Fruit fly (Drosophila melanogaster) whole organism, pupa: ENCODE measurements around the gene CG34456.

Source experiments
- CG10348 ChIP-seq: fragments of 200-800 bp; sonication (Bioruptor generic); IDR thresholded peaks from 2 replicates; pipeline ENCODE4 v1.3.6; 2022; ENCODE audit warnings: missing biosample characterization, missing genetic modification characterization
- CG12605 ChIP-seq: fragments of 200-800 bp; sonication (Bioruptor generic); IDR thresholded peaks from 2 replicates; pipeline ENCODE4 v1.3.6; 2022; ENCODE audit warnings: missing biosample characterization, missing genetic modification characterization
- CG13204 ChIP-seq: fragments of 200-800 bp; sonication (Bioruptor generic); optimal IDR thresholded peaks from 2 replicates; lab custom pipeline; 2018; ENCODE audit warnings: missing biosample characterization, mild to moderate bottlenecking, missing genetic modification characterization, moderate library complexity
- CG14655 ChIP-seq: fragments of 200-800 bp; sonication (Bioruptor generic); optimal IDR thresholded peaks from 3 replicates; lab custom pipeline; 2017; ENCODE audit warnings: mild to moderate bottlenecking, missing biosample characterization, missing genetic modification reagents, missing genetic modification characterization
- CG15710 ChIP-seq: fragments of 200-800 bp; sonication (Bioruptor generic); optimal IDR thresholded peaks from 2 replicates; lab custom pipeline; 2018; ENCODE audit warnings: missing biosample characterization, mild to moderate bottlenecking, missing genetic modification characterization, moderate library complexity
- CG17806 ChIP-seq: fragments of 200-800 bp; sonication (Bioruptor generic); optimal IDR thresholded peaks from 2 replicates; lab custom pipeline; 2018; ENCODE audit warnings: missing biosample characterization, mild to moderate bottlenecking, missing genetic modification characterization, moderate library complexity
- CG32121 ChIP-seq: fragments of 200-800 bp; sonication (Bioruptor generic); IDR thresholded peaks from 2 replicates; pipeline ENCODE4 v1.3.6; 2022; ENCODE audit warnings: missing biosample characterization, missing genetic modification characterization
- CG34367 ChIP-seq: fragments of 200-800 bp; sonication (Bioruptor generic); optimal IDR thresholded peaks from 2 replicates; lab custom pipeline; 2018; ENCODE audit warnings: missing biosample characterization, mild to moderate bottlenecking, missing genetic modification characterization
- CG4496 ChIP-seq: fragments of 200-800 bp; sonication (Bioruptor generic); IDR thresholded peaks from 3 replicates; pipeline ENCODE4 v1.3.6; 2022; ENCODE audit warnings: missing biosample characterization, missing genetic modification characterization
- CG8159 ChIP-seq: fragments of 200-800 bp; sonication (Bioruptor generic); optimal IDR thresholded peaks from 3 replicates; lab custom pipeline; 2018; ENCODE audit warnings: missing biosample characterization, mild to moderate bottlenecking, missing genetic modification characterization, moderate library complexity
- CG8301 ChIP-seq: fragments of 200-800 bp; sonication (Bioruptor generic); optimal IDR thresholded peaks from 2 replicates; lab custom pipeline; 2018; ENCODE audit warnings: missing biosample characterization, mild to moderate bottlenecking, missing genetic modification characterization
- CG9948 ChIP-seq: fragments of 200-800 bp; sonication (Bioruptor generic); optimal IDR thresholded peaks from 2 replicates; lab custom pipeline; 2018; ENCODE audit warnings: missing biosample characterization, mild to moderate bottlenecking, missing genetic modification characterization, moderate library complexity
- D1 ChIP-seq: fragments of 200-800 bp; sonication (Bioruptor generic); optimal IDR thresholded peaks from 2 replicates; lab custom pipeline; 2018; ENCODE audit warnings: missing biosample characterization, mild to moderate bottlenecking, missing genetic modification characterization, moderate library complexity
- EcR ChIP-seq: fragments of 200-800 bp; sonication (Bioruptor generic); optimal IDR thresholded peaks from 3 replicates; lab custom pipeline; 2019; ENCODE audit warnings: missing biosample characterization, missing genetic modification characterization, mild to moderate bottlenecking, moderate library complexity, missing genetic modification reagents
- Ets98B ChIP-seq: fragments of 200-800 bp; sonication (Bioruptor generic); IDR thresholded peaks from 2 replicates; pipeline ENCODE4 v1.3.6; 2022; ENCODE audit warnings: missing biosample characterization, missing genetic modification characterization
- Pif1A ChIP-seq: fragments of 200-800 bp; sonication (Bioruptor generic); optimal IDR thresholded peaks from 3 replicates; lab custom pipeline; 2016; ENCODE audit warnings: missing biosample characterization, missing genetic modification characterization
- Pif1B ChIP-seq: fragments of 200-800 bp; sonication (Bioruptor generic); optimal IDR thresholded peaks from 3 replicates; lab custom pipeline; 2016; ENCODE audit warnings: missing biosample characterization, missing genetic modification characterization
- Snoo ChIP-seq: fragments of 200-800 bp; sonication (Bioruptor generic); optimal IDR thresholded peaks from 3 replicates; lab custom pipeline; 2017; ENCODE audit warnings: missing biosample characterization, mild to moderate bottlenecking, missing genetic modification characterization, inconsistent platforms
- fd96Ca ChIP-seq: fragments of 200-800 bp; sonication (Bioruptor generic); IDR thresholded peaks from 3 replicates; pipeline ENCODE4 v1.3.6; 2022; ENCODE audit warnings: missing biosample characterization, missing genetic modification characterization
- gl ChIP-seq: fragments of 200-800 bp; sonication (Bioruptor generic); optimal IDR thresholded peaks from 2 replicates; lab custom pipeline; 2018; ENCODE audit warnings: missing biosample characterization, mild to moderate bottlenecking, missing genetic modification characterization
- rn ChIP-seq: fragments of 200-800 bp; sonication (Bioruptor generic); IDR thresholded peaks from 2 replicates; pipeline ENCODE4 v1.3.6; 2022; ENCODE audit warnings: missing biosample characterization, missing genetic modification characterization

The CG34456 gene

DNA sequence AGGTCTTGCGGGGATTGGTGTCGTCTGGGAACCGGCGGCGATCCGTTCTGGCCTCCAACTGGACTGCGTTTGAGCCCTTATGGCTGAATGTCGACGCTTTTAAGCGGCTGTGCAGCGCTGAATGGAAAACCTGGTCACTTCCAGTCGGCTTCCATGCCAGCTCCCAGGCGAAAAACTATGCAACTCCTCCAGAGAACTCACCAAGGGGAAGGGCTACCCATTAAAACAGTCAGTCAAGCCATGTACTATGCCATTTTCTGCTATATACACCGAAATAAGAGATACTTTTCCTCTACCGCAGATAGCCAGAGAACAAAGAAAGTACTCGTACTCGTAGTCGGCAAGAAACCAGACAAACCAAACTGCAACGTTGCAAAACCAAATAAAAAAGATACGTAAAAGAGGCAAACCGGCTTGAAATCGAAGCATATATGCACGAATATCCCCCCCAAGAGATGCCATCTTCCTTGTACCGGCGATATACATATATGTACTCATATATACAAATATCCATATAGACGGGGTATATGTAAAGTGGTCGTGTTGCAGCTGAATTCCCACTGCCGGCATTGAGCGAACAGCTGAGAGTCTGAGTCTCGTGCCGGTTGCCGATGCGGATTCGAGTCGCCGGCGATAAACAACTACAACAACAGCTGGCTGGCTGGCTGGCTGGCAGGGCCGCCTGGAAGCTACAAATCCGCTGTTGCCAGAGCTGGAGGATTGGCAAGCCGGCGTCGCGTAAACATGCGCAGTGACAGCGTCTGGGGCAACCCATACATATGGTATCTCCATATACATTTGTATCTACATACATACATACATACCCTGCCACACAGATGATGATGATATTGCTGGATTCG is 17.8 kb downstream of the CG34456 start, which contains the start of gene Hsp67Ba:
Hsp67Ba (minus strand) TSS at position 51 of the 860 bp plus-strand sequence.
- peak; percentile 11 for TF ChIP-seq Pif1B (GFP tag; lab: Kevin White, UChicago)
- TF ChIP-seq CG10348: no peak
- peak; percentile 80 for TF ChIP-seq CG13204 (GFP tag; lab: Kevin White, UChicago)
- TF ChIP-seq CG14655 (GFP tag; lab: Kevin White, UChicago): no peak
- TF ChIP-seq CG4496 (GFP tag; lab: Robert Waterston, UW): 0 out of 3 replicates have a peak, but pooled peaks have one; percentile 41
- 0 out of 2 replicates have a peak, but pooled peaks have one; percentile 39 for TF ChIP-seq CG12605 (GFP tag; lab: Robert Waterston, UW)
- TF ChIP-seq, all 21 proteins: peak for 4

DNA sequence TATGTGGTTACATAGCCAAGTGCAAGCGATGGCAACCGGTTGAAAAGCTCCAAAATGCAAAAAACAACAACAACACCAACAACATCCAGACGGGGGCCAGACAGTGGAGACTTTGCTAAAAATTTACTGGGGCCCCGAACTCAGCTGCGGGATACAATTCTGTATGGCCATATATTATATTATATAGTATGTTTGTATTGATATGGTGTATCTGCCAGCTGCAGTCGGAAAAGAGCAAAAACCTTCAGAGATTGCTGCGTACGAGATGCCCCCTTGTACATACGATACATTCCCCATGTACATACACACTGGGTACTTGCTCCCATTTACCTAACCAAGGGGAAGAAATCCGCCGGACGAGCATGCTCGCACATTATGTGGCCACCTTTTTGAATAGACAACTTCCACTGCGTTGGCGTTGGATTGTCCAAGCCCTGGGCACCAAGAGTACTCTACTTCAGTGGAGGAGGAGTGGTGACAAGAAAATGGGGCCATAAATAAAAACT is 18.5 kb downstream of the CG34456 start:
- no peak for TF ChIP-seq rn
- no peak for TF ChIP-seq CG9948
- no peak for TF ChIP-seq CG32121
- TF ChIP-seq CG34367 (tag; lab: Kevin White, UChicago): no peak
- no peak for TF ChIP-seq CG10348
- no peak for TF ChIP-seq CG12605 (GFP tag; lab: Robert Waterston, UW)
- TF ChIP-seq Ets98B (GFP tag; lab: Robert Waterston, UW): no peak
- peak; percentile 88 for TF ChIP-seq EcR (GFP tag; lab: Kevin White, UChicago)
- TF ChIP-seq CG8159 (tag; lab: Kevin White, UChicago): no peak
- no peak for TF ChIP-seq Pif1A
- peak; percentile 76 for TF ChIP-seq Snoo (tag; lab: Kevin White, UChicago)
- TF ChIP-seq CG13204 (GFP tag; lab: Kevin White, UChicago): no peak
- TF ChIP-seq CG4496 (GFP tag; lab: Robert Waterston, UW): no peak
- TF ChIP-seq CG17806 (tag; lab: Kevin White, UChicago): no peak
- no peak for TF ChIP-seq CG14655 (GFP tag; lab: Kevin White, UChicago)

dm6 chr3L:9381602-9382001 is 19.7 kb downstream of the CG34456 start, which contains the start of gene Hsp23:
Gene Hsp23, plus strand, starts transcription at chr3L:9381882.
- TF ChIP-seq CG4496 (GFP tag; lab: Robert Waterston, UW): peak; percentile 53; the same call in 1 of the 3 replicates
- TF ChIP-seq Pif1A: no peak
- TF ChIP-seq EcR (GFP tag; lab: Kevin White, UChicago): peak; percentile 80
- TF ChIP-seq Snoo (tag; lab: Kevin White, UChicago): peak; percentile 51
- no peak for TF ChIP-seq rn
- peak; percentile 59 for TF ChIP-seq CG12605 (GFP tag; lab: Robert Waterston, UW)
- TF ChIP-seq D1 (tag; lab: Kevin White, UChicago): no peak
- no peak for TF ChIP-seq CG9948
- TF ChIP-seq CG15710 (tag; lab: Kevin White, UChicago): peak; percentile 6
- peak; percentile 5 for TF ChIP-seq CG8301 (tag; lab: Kevin White, UChicago)
- TF ChIP-seq Pif1B (GFP tag; lab: Kevin White, UChicago): peak; percentile 35
- peak; percentile 16 for TF ChIP-seq gl (tag; lab: Kevin White, UChicago)
- 0 out of 3 replicates have a peak, but pooled peaks have one; percentile 34 for TF ChIP-seq fd96Ca (GFP tag; lab: Robert Waterston, UW)
- TF ChIP-seq CG13204 (GFP tag; lab: Kevin White, UChicago): peak; percentile 19
- no peak for TF ChIP-seq CG10348
- peak; percentile 56; the same call in 1 of the 2 replicates for TF ChIP-seq CG32121
- 0 out of 2 replicates have a peak, but pooled peaks have one; percentile 39 for TF ChIP-seq Ets98B (GFP tag; lab: Robert Waterston, UW)
- TF ChIP-seq CG8159 (tag; lab: Kevin White, UChicago): no peak
- peak; percentile 24 for TF ChIP-seq CG14655 (GFP tag; lab: Kevin White, UChicago)
- no peak for TF ChIP-seq CG17806 (tag; lab: Kevin White, UChicago)
- TF ChIP-seq CG34367 (tag; lab: Kevin White, UChicago): peak; percentile 9

- TF ChIP-seq rn: peak; percentile 99
- peak; percentile 96 for TF ChIP-seq EcR (GFP tag; lab: Kevin White, UChicago)
- TF ChIP-seq fd96Ca (GFP tag; lab: Robert Waterston, UW): peak; percentile 100
- TF ChIP-seq CG8301 (tag; lab: Kevin White, UChicago): peak; percentile 100
- peak; percentile 100 for TF ChIP-seq Ets98B (GFP tag; lab: Robert Waterston, UW)
- TF ChIP-seq CG32121: peak; percentile 100
- peak; percentile 100 for TF ChIP-seq CG9948
- peak; percentile 100 for TF ChIP-seq CG14655 (GFP tag; lab: Kevin White, UChicago)
- TF ChIP-seq CG4496 (GFP tag; lab: Robert Waterston, UW): peak; percentile 100
- TF ChIP-seq D1 (tag; lab: Kevin White, UChicago): peak; percentile 100
- TF ChIP-seq CG12605 (GFP tag; lab: Robert Waterston, UW): peak; percentile 100
- TF ChIP-seq CG17806 (tag; lab: Kevin White, UChicago): peak; percentile 100
- TF ChIP-seq CG34367 (tag; lab: Kevin White, UChicago): peak; percentile 99
- peak; percentile 99 for TF ChIP-seq gl (tag; lab: Kevin White, UChicago)
- peak; percentile 100 for TF ChIP-seq CG15710 (tag; lab: Kevin White, UChicago)
- TF ChIP-seq CG8159 (tag; lab: Kevin White, UChicago): peak; percentile 100
- peak; percentile 100 for TF ChIP-seq Snoo (tag; lab: Kevin White, UChicago)
- peak; percentile 100 for TF ChIP-seq Pif1A
- peak; percentile 99 for TF ChIP-seq CG10348
- TF ChIP-seq CG13204 (GFP tag; lab: Kevin White, UChicago): peak; percentile 98
- peak; percentile 100 for TF ChIP-seq Pif1B (GFP tag; lab: Kevin White, UChicago)
Measured at dm6 chr3L:9383345-9384075, 21.6 kb downstream of the CG34456 start, which contains the start of gene Hsp27. Gene Hsp27, plus strand, starts transcription at chr3L:9384063.
